Worm (Caenorhabditis elegans) whole organism, mixed stage, embryonic: ENCODE measurements around the gene F29B9.8.

Source experiments
- blmp-1 ChIP-seq: fragments of 150-350 bp; optimal IDR thresholded peaks from 2 replicates; lab custom pipeline; 2014; ENCODE audit warnings: missing biosample characterization, missing genetic modification characterization
- ceh-39 ChIP-seq: fragments of 150-350 bp; optimal IDR thresholded peaks from 2 replicates; lab custom pipeline; 2014; ENCODE audit warnings: missing biosample characterization, missing genetic modification characterization
- elt-3 ChIP-seq: fragments of 150-350 bp; optimal IDR thresholded peaks from 2 replicates; lab custom pipeline; 2014; ENCODE audit warnings: missing biosample characterization, missing genetic modification characterization
- nhr-12 ChIP-seq: fragments of 150-350 bp; optimal IDR thresholded peaks from 2 replicates; lab custom pipeline; 2014; ENCODE audit warnings: missing biosample characterization, missing genetic modification characterization
- nhr-237 ChIP-seq: fragments of 150-350 bp; optimal IDR thresholded peaks from 2 replicates; lab custom pipeline; 2014; ENCODE audit warnings: missing biosample characterization, missing genetic modification characterization
- nhr-28 ChIP-seq: fragments of 150-350 bp; optimal IDR thresholded peaks from 2 replicates; lab custom pipeline; 2014; ENCODE audit warnings: missing biosample characterization, missing genetic modification characterization
- snpc-4 ChIP-seq: fragments of 150-350 bp; optimal IDR thresholded peaks from 2 replicates; lab custom pipeline; 2014; ENCODE audit warnings: missing biosample characterization, missing genetic modification characterization
- unc-39 ChIP-seq: fragments of 150-350 bp; optimal IDR thresholded peaks from 2 replicates; lab custom pipeline; 2014; ENCODE audit warnings: missing biosample characterization, missing genetic modification characterization
- unc-62 ChIP-seq: fragments of 150-350 bp; optimal IDR thresholded peaks from 2 replicates; lab custom pipeline; 2014; ENCODE audit warnings: missing biosample characterization, missing genetic modification reagents, missing genetic modification characterization

- TF ChIP-seq blmp-1 (tag; lab: Kevin White, UChicago) (peak; percentile 11), snpc-4 (no peak), nhr-237 (tag; lab: Kevin White, UChicago) (no peak), nhr-12 (tag; lab: Kevin White, UChicago) (no peak), unc-39 (no peak), unc-62 (no peak), ceh-39 (tag; lab: Kevin White, UChicago) (no peak), elt-3 (tag; lab: Kevin White, UChicago) (no peak), nhr-28 (no peak)
Observed at ce11 chrIV:4688221-4688620, 40.7 kb downstream of the F29B9.8 start, which contains the start of gene bus-4.
